Fruit fly (Drosophila melanogaster) whole organism, embryonic: ENCODE data around the gene Cep97.
A peak's percentile ranks its signal among the peaks of the same experiment; 100 is the strongest.

Experiments
- CG10209 ChIP-seq: fragments of 200-800 bp; sonication (Bioruptor generic); optimal IDR thresholded peaks from 3 replicates; lab custom pipeline; 2017; ENCODE audit warnings: missing biosample characterization, mild to moderate bottlenecking, missing genetic modification characterization, missing genetic modification reagents
- CG14014 ChIP-seq: fragments of 200-800 bp; sonication (Bioruptor generic); IDR thresholded peaks from 2 replicates; pipeline ENCODE4 v1.3.6; 2022; ENCODE audit warnings: missing biosample characterization, missing genetic modification characterization
- CG18619 ChIP-seq: fragments of 200-800 bp; sonication (Bioruptor generic); optimal IDR thresholded peaks from 3 replicates; lab custom pipeline; 2017; ENCODE audit warnings: missing biosample characterization, mild to moderate bottlenecking, missing genetic modification characterization
- CG34376 ChIP-seq: fragments of 200-800 bp; sonication (Bioruptor generic); optimal IDR thresholded peaks from 2 replicates; lab custom pipeline; 2018; ENCODE audit warnings: missing biosample characterization, mild to moderate bottlenecking, missing genetic modification characterization
- CG3726 ChIP-seq: fragments of 200-800 bp; sonication (Bioruptor generic); IDR thresholded peaks from 3 replicates; pipeline ENCODE4, ENCODE4 v1.3.6; 2022; ENCODE audit warnings: missing biosample characterization, missing genetic modification characterization
- CG43689 ChIP-seq: fragments of 200-800 bp; sonication (Bioruptor generic); IDR thresholded peaks from 2 replicates; pipeline ENCODE4 v1.3.6; 2022; ENCODE audit warnings: missing biosample characterization, missing genetic modification characterization
- amos ChIP-seq: fragments of 200-800 bp; sonication (Bioruptor generic); IDR thresholded peaks from 2 replicates; pipeline ENCODE4 v1.3.6; 2022; ENCODE audit warnings: missing biosample characterization, missing genetic modification characterization; ENCODE audit not compliant: partially characterized antibody
- gsb ChIP-seq: fragments of 200-800 bp; sonication (Bioruptor generic); IDR thresholded peaks from 2 replicates; pipeline ENCODE4 v1.3.6; 2022; ENCODE audit warnings: missing biosample characterization, missing genetic modification characterization
- gsb-n ChIP-seq: fragments of 200-800 bp; sonication (Bioruptor generic); optimal IDR thresholded peaks from 3 replicates; lab custom pipeline; 2018; ENCODE audit warnings: missing biosample characterization, mild to moderate bottlenecking, missing genetic modification characterization
- gt ChIP-seq: fragments of 200-800 bp; sonication (Bioruptor generic); IDR thresholded peaks from 2 replicates; pipeline ENCODE4 v1.3.6; 2022; ENCODE audit warnings: missing biosample characterization, missing genetic modification characterization
- her ChIP-seq: fragments of 200-800 bp; sonication (Bioruptor generic); optimal IDR thresholded peaks from 2 replicates; lab custom pipeline; 2016; ENCODE audit warnings: missing biosample characterization, missing genetic modification characterization
- slp2 ChIP-seq: fragments of 200-800 bp; sonication (Bioruptor generic); optimal IDR thresholded peaks from 2 replicates; lab custom pipeline; 2016; ENCODE audit warnings: missing biosample characterization, missing genetic modification characterization

DNA sequence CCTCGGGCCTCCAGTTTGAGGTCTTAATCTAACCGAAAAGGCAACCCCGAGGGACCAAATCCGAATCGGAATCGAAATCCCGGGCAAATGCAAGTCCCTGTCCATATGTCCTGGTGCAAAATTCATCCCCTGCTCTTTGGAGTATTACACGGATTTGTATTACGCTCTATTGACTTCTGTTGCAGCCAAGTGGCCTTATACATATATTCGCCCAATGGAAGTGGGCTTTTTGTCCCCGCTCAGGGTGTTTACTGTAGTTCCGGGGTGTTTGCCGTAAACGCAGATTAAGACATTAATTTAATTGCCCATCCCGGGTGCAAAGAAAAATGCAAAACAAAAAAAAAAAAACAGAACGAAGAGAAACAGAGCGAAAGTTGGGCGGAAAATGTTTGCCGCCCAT lies 21.0 kb upstream of the Cep97 start:
- no peak for TF ChIP-seq gsb
- TF ChIP-seq her, result no peak
- no peak for TF ChIP-seq amos (GFP tag; lab: Robert Waterston, UW)
- TF ChIP-seq CG43689 (GFP tag; lab: Robert Waterston, UW), result no peak
- no peak for TF ChIP-seq gt (GFP tag; lab: Robert Waterston, UW)
- TF ChIP-seq CG18619 (GFP tag; lab: Kevin White, UChicago), result no peak
- TF ChIP-seq CG10209 (GFP tag; lab: Kevin White, UChicago), result no peak
- no peak for TF ChIP-seq CG34376
- no peak for TF ChIP-seq CG14014 (GFP tag; lab: Robert Waterston, UW)
- TF ChIP-seq CG3726 (GFP tag; lab: Robert Waterston, UW), result no peak
- TF ChIP-seq gsb-n (tag; lab: Kevin White, UChicago), result peak; percentile 69
- no peak for TF ChIP-seq slp2 (GFP tag; lab: Kevin White, UChicago)
